Worm (Caenorhabditis elegans): ENCODE data around the gene ZK669.3.

Gene ZK669.3

ce11 chrII:7955548-7955947, 14.6 kb downstream of the ZK669.3 start:
- TF ChIP-seq ham-2 (GFP tag; optimal IDR thresholded peaks at IDR 0.05), result no peak

- TF ChIP-seq M03D4.4 (tag; optimal IDR thresholded peaks at IDR 0.05) (no peak), flh-1 (GFP tag; optimal IDR thresholded peaks at IDR 0.05) (no peak), hlh-1 (tag; optimal IDR thresholded peaks at IDR 0.05) (no peak), unc-62 (GFP tag; optimal IDR thresholded peaks at IDR 0.05) (no peak), mab-5 (tag; optimal IDR thresholded peaks at IDR 0.05) (no peak), bed-3 (GFP tag; optimal IDR thresholded peaks at IDR 0.05) (no peak), nhr-28 (tag; optimal IDR thresholded peaks at IDR 0.05) (no peak), nhr-2 (tag; optimal IDR thresholded peaks at IDR 0.05) (no peak), ceh-43 (GFP tag; optimal IDR thresholded peaks at IDR 0.05) (no peak), mls-2 (tag; optimal IDR thresholded peaks at IDR 0.05) (no peak), pha-4 (tag; optimal IDR thresholded peaks at IDR 0.05) (no peak), mep-1 (tag; optimal IDR thresholded peaks at IDR 0.05) (no peak), sptf-1 (tag; optimal IDR thresholded peaks at IDR 0.05) (no peak), lin-32 (GFP tag; optimal IDR thresholded peaks at IDR 0.05) (no peak), drap-1 (GFP tag; optimal IDR thresholded peaks at IDR 0.05) (no peak), lsy-2 (tag; optimal IDR thresholded peaks at IDR 0.05) (no peak), elt-1 (tag; optimal IDR thresholded peaks at IDR 0.05; ENCODE audit: borderline replicate concordance, insufficient read depth) (no peak), sem-2 (GFP tag; optimal IDR thresholded peaks at IDR 0.05) (no peak), unc-120 (tag; optimal IDR thresholded peaks at IDR 0.05; ENCODE audit: poor library complexity, severe bottlenecking) (no peak)
These were observed 17.6 kb downstream of the ZK669.3 start, which contains the start of gene C04H4.1 for ce11 chrII:7958544-7958943. Gene C04H4.1 (plus strand): TSS chrII:7958844.

ce11 chrII:7962181-7962580, 21.2 kb downstream of the ZK669.3 start:
- no peak for TF ChIP-seq ceh-83 (GFP tag; optimal IDR thresholded peaks at IDR 0.05)
- TF ChIP-seq drap-1 (GFP tag; optimal IDR thresholded peaks at IDR 0.05), result no peak
- TF ChIP-seq pha-4 (tag; optimal IDR thresholded peaks at IDR 0.05), result no peak
- no peak for TF ChIP-seq sem-2 (GFP tag; optimal IDR thresholded peaks at IDR 0.05)
- peak; percentile 86 for TF ChIP-seq hlh-1 (tag; optimal IDR thresholded peaks at IDR 0.05)
- TF ChIP-seq elt-3 (tag; optimal IDR thresholded peaks at IDR 0.05), result no peak
- TF ChIP-seq unc-120 (tag; optimal IDR thresholded peaks at IDR 0.05; ENCODE audit: poor library complexity, severe bottlenecking), result no peak
- TF ChIP-seq nhr-2 (tag; optimal IDR thresholded peaks at IDR 0.05), result no peak
- TF ChIP-seq ceh-39 (tag; optimal IDR thresholded peaks at IDR 0.05), result no peak
- no peak for TF ChIP-seq mls-2 (tag; optimal IDR thresholded peaks at IDR 0.05)
- no peak for TF ChIP-seq nhr-76 (tag; optimal IDR thresholded peaks at IDR 0.05)
- TF ChIP-seq mab-5 (tag; optimal IDR thresholded peaks at IDR 0.05), result peak; percentile 18
- TF ChIP-seq ztf-11 (tag; optimal IDR thresholded peaks at IDR 0.05), result no peak
- TF ChIP-seq M03D4.4 (tag; optimal IDR thresholded peaks at IDR 0.05), result no peak

ce11 chrII:7968393-7968792, 27.4 kb downstream of the ZK669.3 start:
- no peak for TF ChIP-seq ztf-11 (tag; optimal IDR thresholded peaks at IDR 0.05)
- TF ChIP-seq ham-2 (GFP tag; optimal IDR thresholded peaks at IDR 0.05), result no peak
- peak; percentile 69 for TF ChIP-seq ces-1 (GFP tag; optimal IDR thresholded peaks at IDR 0.05)

- TF ChIP-seq nhr-2 (tag; optimal IDR thresholded peaks at IDR 0.05) (no peak), zip-8 (tag; optimal IDR thresholded peaks at IDR 0.05) (no peak), ces-1 (GFP tag; optimal IDR thresholded peaks at IDR 0.05) (no peak), ceh-83 (GFP tag; optimal IDR thresholded peaks at IDR 0.05) (no peak)
These were observed 33.4 kb downstream of the ZK669.3 start for ce11 chrII:7974189-7974823.

- TF ChIP-seq nhr-237 (tag; optimal IDR thresholded peaks at IDR 0.05), result no peak
- TF ChIP-seq ztf-11 (tag; optimal IDR thresholded peaks at IDR 0.05), result no peak
- TF ChIP-seq M03D4.4 (tag; optimal IDR thresholded peaks at IDR 0.05), result no peak
- no peak for TF ChIP-seq ces-1 (GFP tag; optimal IDR thresholded peaks at IDR 0.05)
- no peak for TF ChIP-seq tbx-8 (GFP tag; optimal IDR thresholded peaks at IDR 0.05)
- no peak for TF ChIP-seq elt-3 (tag; optimal IDR thresholded peaks at IDR 0.05)
- no peak for TF ChIP-seq bed-3 (GFP tag; optimal IDR thresholded peaks at IDR 0.05)
- no peak for TF ChIP-seq lsy-2 (tag; optimal IDR thresholded peaks at IDR 0.05)
- no peak for TF ChIP-seq sptf-1 (tag; optimal IDR thresholded peaks at IDR 0.05)
- TF ChIP-seq sem-2 (GFP tag; optimal IDR thresholded peaks at IDR 0.05), result no peak
- no peak for TF ChIP-seq nhr-28 (tag; optimal IDR thresholded peaks at IDR 0.05)
- TF ChIP-seq mls-2 (tag; optimal IDR thresholded peaks at IDR 0.05), result no peak
- TF ChIP-seq flh-1 (GFP tag; optimal IDR thresholded peaks at IDR 0.05), result no peak
- no peak for TF ChIP-seq mep-1 (tag; optimal IDR thresholded peaks at IDR 0.05)
- no peak for TF ChIP-seq unc-120 (tag; optimal IDR thresholded peaks at IDR 0.05; ENCODE audit: poor library complexity, severe bottlenecking)
- no peak for TF ChIP-seq lin-13 (tag; optimal IDR thresholded peaks at IDR 0.05)
- no peak for TF ChIP-seq ceh-83 (GFP tag; optimal IDR thresholded peaks at IDR 0.05)
- TF ChIP-seq snpc-4 (tag; optimal IDR thresholded peaks at IDR 0.05), result no peak
- no peak for TF ChIP-seq unc-62 (GFP tag; optimal IDR thresholded peaks at IDR 0.05)
These were observed 35.4 kb downstream of the ZK669.3 start, which contains the start of gene DH11.5 for ce11 chrII:7976308-7976707. Gene DH11.5 (plus strand): TSS chrII:7976608.

All from whole organism, mixed stage, embryonic.